Worm (Caenorhabditis elegans) whole organism, young adult: ENCODE measurements around the gene B0294.3.

ENCODE experiments used
- C06A6.2 ChIP-seq: fragments of 200-800 bp; sonication (Bioruptor generic); conservative IDR thresholded peaks from 2 replicates; pipeline ENCODE4 v1.3.6; 2022; ENCODE audit warnings: missing genetic modification characterization, missing compliant biosample characterization
- C17E4.6 ChIP-seq: fragments of 200-800 bp; sonication (Bioruptor generic); IDR thresholded peaks from 2 replicates; pipeline ENCODE4 v1.3.6; 2022; ENCODE audit warnings: missing genetic modification reagents, missing genetic modification characterization, missing compliant biosample characterization
- F22D6.2 ChIP-seq: sonication (generic microtip); optimal IDR thresholded peaks from 2 replicates; lab custom pipeline; 2016; ENCODE audit warnings: mild to moderate bottlenecking, missing genetic modification characterization, missing compliant biosample characterization
- F23B12.7 ChIP-seq: sonication (generic microtip); optimal IDR thresholded peaks from 2 replicates; lab custom pipeline; 2017; ENCODE audit warnings: missing genetic modification characterization, mild to moderate bottlenecking, missing compliant biosample characterization, antibody characterized with exemption, moderate library complexity; ENCODE audit not compliant: insufficient read depth
- F49E8.2 ChIP-seq: sonication (generic microtip); optimal IDR thresholded peaks from 3 replicates; lab custom pipeline; 2017; ENCODE audit warnings: missing genetic modification characterization, mild to moderate bottlenecking, missing compliant biosample characterization, antibody characterized with exemption, moderate library complexity; ENCODE audit not compliant: insufficient read depth
- F57A8.1 ChIP-seq: fragments of 200-800 bp; sonication (Bioruptor generic); optimal IDR thresholded peaks from 2 replicates; lab custom pipeline; 2018; ENCODE audit warnings: mild to moderate bottlenecking, missing genetic modification characterization, moderate library complexity, missing compliant biosample characterization
- F57C9.4 ChIP-seq: sonication (generic microtip); optimal IDR thresholded peaks from 2 replicates; lab custom pipeline; 2017; ENCODE audit warnings: mild to moderate bottlenecking, missing genetic modification characterization, missing compliant biosample characterization
- T07F8.4 ChIP-seq: sonication (generic microtip); optimal IDR thresholded peaks from 2 replicates; lab custom pipeline; 2016; ENCODE audit warnings: mild to moderate bottlenecking, missing genetic modification characterization, moderate library complexity, missing compliant biosample characterization
- Y53F4B.3 ChIP-seq: fragments of 200-800 bp; sonication (Bioruptor generic); IDR thresholded peaks from 2 replicates; pipeline ENCODE4 v1.3.6; 2022; ENCODE audit warnings: missing genetic modification reagents, missing genetic modification characterization, missing compliant biosample characterization
- Y67H2A.10 ChIP-seq: fragments of 200-800 bp; sonication (Bioruptor generic); conservative IDR thresholded peaks from 2 replicates; pipeline ENCODE4 v1.3.6; 2022; ENCODE audit warnings: missing genetic modification reagents, missing genetic modification characterization, missing compliant biosample characterization
- Y79H2A.3 ChIP-seq: fragments of 200-800 bp; sonication (Bioruptor generic); conservative IDR thresholded peaks from 2 replicates; pipeline ENCODE4 v1.3.6; 2022; ENCODE audit warnings: missing genetic modification reagents, missing genetic modification characterization, missing compliant biosample characterization
- akir-1 ChIP-seq: fragments of 200-800 bp; sonication (Bioruptor generic); optimal IDR thresholded peaks from 2 replicates; lab custom pipeline; 2018; ENCODE audit warnings: mild to moderate bottlenecking, missing genetic modification characterization, moderate library complexity, missing compliant biosample characterization
- aptf-2 ChIP-seq: fragments of 200-800 bp; sonication (Bioruptor generic); conservative IDR thresholded peaks from 2 replicates; pipeline ENCODE4 v1.3.6; 2022; ENCODE audit warnings: missing genetic modification reagents, missing genetic modification characterization, missing compliant biosample characterization
- atf-7 ChIP-seq: sonication (generic microtip); optimal IDR thresholded peaks from 2 replicates; lab custom pipeline; 2017; ENCODE audit warnings: mild to moderate bottlenecking, missing genetic modification characterization, missing compliant biosample characterization
- attf-6 ChIP-seq: fragments of 200-800 bp; sonication (Bioruptor generic); IDR thresholded peaks from 2 replicates; pipeline ENCODE4 v1.3.6; 2022; ENCODE audit warnings: missing genetic modification reagents, missing genetic modification characterization, missing compliant biosample characterization
- ccch-3 ChIP-seq: fragments of 200-800 bp; sonication (Bioruptor generic); optimal IDR thresholded peaks from 2 replicates; lab custom pipeline; 2018; ENCODE audit warnings: mild to moderate bottlenecking, missing genetic modification characterization, missing compliant biosample characterization
- cebp-1 ChIP-seq, 2 experiments: fragments of 200-800 bp in 1 of 2; sonication (Bioruptor generic) in 1 of 2; sonication (generic microtip) in 1 of 2; IDR thresholded peaks in 1 of 2; optimal IDR thresholded peaks in 1 of 2; 2 replicates each; pipeline versions ENCODE4 v1.3.6 to Lab custom; 2017 to 2022; ENCODE audit warnings: missing compliant biosample characterization in 2 of 2, missing genetic modification characterization in 2 of 2, mild to moderate bottlenecking in 1 of 2, missing genetic modification reagents in 1 of 2, moderate library complexity in 1 of 2
- ceh-100 ChIP-seq: fragments of 200-800 bp; sonication (Bioruptor generic); IDR thresholded peaks from 2 replicates; pipeline ENCODE4 v1.3.6; 2022; ENCODE audit warnings: missing genetic modification reagents, missing genetic modification characterization, missing compliant biosample characterization
- ceh-58 ChIP-seq: fragments of 200-800 bp; sonication (Bioruptor generic); IDR thresholded peaks from 2 replicates; pipeline ENCODE4 v1.3.6; 2022; ENCODE audit warnings: missing genetic modification characterization, missing compliant biosample characterization
- ceh-91 ChIP-seq: fragments of 200-800 bp; sonication (Bioruptor generic); IDR thresholded peaks from 2 replicates; pipeline ENCODE4 v1.3.6; 2022; ENCODE audit warnings: missing genetic modification reagents, missing genetic modification characterization, missing compliant biosample characterization
- egl-44 ChIP-seq: fragments of 200-800 bp; sonication (Bioruptor generic); IDR thresholded peaks from 2 replicates; pipeline ENCODE4 v1.3.6; 2022; ENCODE audit warnings: missing genetic modification reagents, missing genetic modification characterization, missing compliant biosample characterization
- ekl-4 ChIP-seq: fragments of 200-800 bp; sonication (Bioruptor generic); IDR thresholded peaks from 2 replicates; pipeline ENCODE4 v1.3.6; 2022; ENCODE audit warnings: missing genetic modification reagents, missing genetic modification characterization, missing compliant biosample characterization
- him-1 ChIP-seq: sonication (generic microtip); optimal IDR thresholded peaks from 2 replicates; lab custom pipeline; 2016; ENCODE audit warnings: missing genotype, missing genetic modification reagents, missing genetic modification characterization, missing compliant biosample characterization
- hrde-1 ChIP-seq: sonication (generic microtip); optimal IDR thresholded peaks from 2 replicates; lab custom pipeline; 2016; ENCODE audit warnings: missing genetic modification characterization, mild to moderate bottlenecking, missing compliant biosample characterization, moderate library complexity, missing genotype, missing genetic modification reagents, borderline replicate concordance
- let-607 ChIP-seq, 2 experiments: fragments of 200-800 bp in 1 of 2; sonication (Bioruptor generic) in 1 of 2; sonication (generic microtip) in 1 of 2; optimal IDR thresholded peaks; 2 replicates each; lab custom pipeline; 2016 to 2018; ENCODE audit warnings: mild to moderate bottlenecking in 2 of 2, missing compliant biosample characterization in 2 of 2, missing genetic modification characterization in 2 of 2, moderate library complexity in 2 of 2, missing genotype in 1 of 2
- lsy-27 ChIP-seq: sonication (generic microtip); optimal IDR thresholded peaks from 2 replicates; lab custom pipeline; 2017; ENCODE audit warnings: missing genetic modification characterization, mild to moderate bottlenecking, missing compliant biosample characterization, antibody characterized with exemption, missing genotype, borderline replicate concordance; ENCODE audit not compliant: insufficient read depth
- madf-10 ChIP-seq: sonication (generic microtip); optimal IDR thresholded peaks from 2 replicates; lab custom pipeline; 2016; ENCODE audit warnings: mild to moderate bottlenecking, missing genetic modification characterization, missing compliant biosample characterization
- mcd-1 ChIP-seq: fragments of 200-800 bp; sonication (Bioruptor generic); IDR thresholded peaks from 2 replicates; pipeline ENCODE4 v1.3.6; 2022; ENCODE audit warnings: missing genetic modification reagents, missing genetic modification characterization, missing compliant biosample characterization
- mxl-1 ChIP-seq: sonication (generic microtip); optimal IDR thresholded peaks from 2 replicates; lab custom pipeline; 2016; ENCODE audit warnings: missing genetic modification characterization, missing compliant biosample characterization
- rpc-1 ChIP-seq, 2 experiments: fragments of 150-350 bp in 1 of 2; sonication (generic microtip) in 1 of 2; optimal IDR thresholded peaks; 2 replicates each; lab custom pipeline; 2014 to 2018; ENCODE audit warnings: missing biosample characterization in 1 of 2, missing genetic modification characterization in 1 of 2, missing genetic modification reagents in 1 of 2, missing genotype in 1 of 2
- snpc-1.3 ChIP-seq: sonication (generic microtip); optimal IDR thresholded peaks from 2 replicates; lab custom pipeline; 2017; ENCODE audit warnings: missing genetic modification characterization, mild to moderate bottlenecking, missing compliant biosample characterization, antibody characterized with exemption, moderate library complexity, missing genotype, missing genetic modification reagents; ENCODE audit not compliant: insufficient read depth
- tbp1 ChIP-seq: fragments of 200-800 bp; sonication (Bioruptor generic); optimal IDR thresholded peaks from 2 replicates; lab custom pipeline; 2018; ENCODE audit warnings: mild to moderate bottlenecking, missing genetic modification characterization, missing compliant biosample characterization
- unc-130 ChIP-seq: sonication (generic microtip); optimal IDR thresholded peaks from 2 replicates; lab custom pipeline; 2016; ENCODE audit warnings: missing genetic modification reagents, missing genetic modification characterization, missing compliant biosample characterization
- xnd-1 ChIP-seq: sonication (generic microtip); optimal IDR thresholded peaks from 2 replicates; lab custom pipeline; 2016; ENCODE audit warnings: missing genotype, missing genetic modification reagents, missing genetic modification characterization, missing compliant biosample characterization
- zim-3 ChIP-seq: sonication (generic microtip); optimal IDR thresholded peaks from 2 replicates; lab custom pipeline; 2017; ENCODE audit warnings: mild to moderate bottlenecking, missing genetic modification characterization, moderate library complexity, missing compliant biosample characterization
- ztf-22 ChIP-seq: fragments of 200-800 bp; sonication (Bioruptor generic); optimal IDR thresholded peaks from 2 replicates; lab custom pipeline; 2018; ENCODE audit warnings: mild to moderate bottlenecking, missing genetic modification characterization, moderate library complexity, missing compliant biosample characterization
- ztf-25 ChIP-seq: fragments of 200-800 bp; sonication (Bioruptor generic); IDR thresholded peaks from 2 replicates; pipeline ENCODE4 v1.3.6; 2022; ENCODE audit warnings: missing genetic modification reagents, missing genetic modification characterization, missing compliant biosample characterization
- ztf-3 ChIP-seq: fragments of 200-800 bp; sonication (Bioruptor generic); optimal IDR thresholded peaks from 2 replicates; lab custom pipeline; 2018; ENCODE audit warnings: mild to moderate bottlenecking, missing genetic modification characterization, missing compliant biosample characterization

B0294.3 gene

ce11 chrX:1913257-1913656, 21.3 kb downstream of the B0294.3 start, which contains the start of gene ZC53.1 (continued):
- TF ChIP-seq ccch-3 (GFP tag; lab: Kevin White, UChicago) (no peak), ztf-22 (GFP tag; lab: Kevin White, UChicago) (no peak), lsy-27 (no peak), C06A6.2 (GFP tag; lab: Robert Waterston, UW) (no peak)
- TF ChIP-seq, all 124 proteins: peak for 0

ce11 chrX:1915022-1915421, 23.0 kb downstream of the B0294.3 start, which contains the start of gene rgs-9:
rgs-9 (plus strand) TSS chrX:1915258.
- peak; percentile 88 for TF ChIP-seq aptf-2 (GFP tag; lab: Robert Waterston, UW)
- TF ChIP-seq xnd-1 (tag; lab: Kevin White, UChicago) = no peak

ce11 chrX:1917169-1917568, 25.2 kb downstream of the B0294.3 start, which contains the start of gene dot-1.5:
dot-1.5 (plus strand) TSS chrX:1917469.
- TF ChIP-seq ekl-4 (GFP tag; lab: Robert Waterston, UW) = no peak
- no peak for TF ChIP-seq ccch-3 (GFP tag; lab: Kevin White, UChicago)
- no peak for TF ChIP-seq unc-130 (GFP tag; lab: Kevin White, UChicago)
- TF ChIP-seq C17E4.6 = no peak
- no peak for TF ChIP-seq ceh-91
- no peak for TF ChIP-seq mxl-1
- TF ChIP-seq, all 124 proteins: peak for 0

- TF ChIP-seq ztf-25 = no peak
- no peak for TF ChIP-seq zim-3 (tag; lab: Kevin White, UChicago)
- no peak for TF ChIP-seq tbp1 (GFP tag; lab: Kevin White, UChicago)
- no peak for TF ChIP-seq mcd-1 (GFP tag; lab: Robert Waterston, UW)
- TF ChIP-seq Y67H2A.10 = no peak
- no peak for TF ChIP-seq C17E4.6
These were observed 30.3 kb downstream of the B0294.3 start, which contains the start of gene ZC53.22 for ce11 chrX:1922294-1922693. ZC53.22 (minus strand) TSS chrX:1922394.

- no peak for TF ChIP-seq atf-7
- TF ChIP-seq akir-1 (GFP tag; lab: Kevin White, UChicago) = no peak
- no peak for TF ChIP-seq snpc-1.3 (tag; lab: Kevin White, UChicago)
- TF ChIP-seq F22D6.2 (tag; lab: Kevin White, UChicago) = no peak
- TF ChIP-seq Y53F4B.3 (GFP tag; lab: Robert Waterston, UW) = no peak
- TF ChIP-seq attf-6 (GFP tag; lab: Robert Waterston, UW) = no peak
- TF ChIP-seq ztf-3 (GFP tag; lab: Kevin White, UChicago) = no peak
- TF ChIP-seq F57C9.4 (tag; lab: Kevin White, UChicago) = no peak
- TF ChIP-seq xnd-1 (tag; lab: Kevin White, UChicago) = no peak
- no peak for TF ChIP-seq let-607 (tag; optimal IDR thresholded peaks at IDR 0.05; lab: Kevin White, UChicago)
- TF ChIP-seq T07F8.4 = no peak
- TF ChIP-seq madf-10 (tag; lab: Kevin White, UChicago) = no peak
- no peak for TF ChIP-seq ceh-58
- no peak for TF ChIP-seq F23B12.7 (tag; lab: Kevin White, UChicago)
These were observed 32.2 kb downstream of the B0294.3 start, which contains the start of gene ZC53.2 for ce11 chrX:1924138-1924537. ZC53.2 (minus strand) TSS chrX:1924238.

ce11 chrX:1935438-1935837, 43.5 kb downstream of the B0294.3 start:
- no peak for TF ChIP-seq F49E8.2 (tag; lab: Kevin White, UChicago)
- TF ChIP-seq cebp-1 (GFP tag; IDR thresholded peaks at IDR 0.05; lab: Robert Waterston, UW) = no peak
- TF ChIP-seq cebp-1 (tag; optimal IDR thresholded peaks at IDR 0.05; lab: Kevin White, UChicago) = no peak
- no peak for TF ChIP-seq egl-44 (GFP tag; lab: Robert Waterston, UW)
- no peak for TF ChIP-seq Y79H2A.3 (GFP tag; lab: Robert Waterston, UW)
- TF ChIP-seq him-1 (tag; lab: Kevin White, UChicago) = no peak
- TF ChIP-seq F57A8.1 = no peak
- TF ChIP-seq rpc-1 (optimal IDR thresholded peaks at IDR 0.05; lab: Kevin White, UChicago) = no peak
- no peak for TF ChIP-seq rpc-1 (tag; optimal IDR thresholded peaks at IDR 0.05; lab: Kevin White, UChicago)
- TF ChIP-seq zim-3 (tag; lab: Kevin White, UChicago) = no peak
- no peak for TF ChIP-seq hrde-1 (tag; lab: Kevin White, UChicago)
- TF ChIP-seq T07F8.4 = no peak
- TF ChIP-seq ceh-100 (GFP tag; lab: Robert Waterston, UW) = no peak
- no peak for TF ChIP-seq F22D6.2 (tag; lab: Kevin White, UChicago)
- TF ChIP-seq snpc-1.3 (tag; lab: Kevin White, UChicago) = no peak
